Fruit fly (Drosophila melanogaster) whole organism, embryonic: ENCODE measurements around the gene Cul3.

ENCODE experiments used
- Atf6 ChIP-seq: fragments of 200-800 bp; sonication (Bioruptor generic); IDR thresholded peaks from 2 replicates; pipeline ENCODE4 v1.3.6; 2022; ENCODE audit warnings: missing biosample characterization, missing genetic modification characterization
- Blimp-1 ChIP-seq: fragments of 200-800 bp; sonication (Bioruptor generic); optimal IDR thresholded peaks from 3 replicates; lab custom pipeline; 2018; ENCODE audit warnings: missing biosample characterization, missing genetic modification characterization, mild to moderate bottlenecking, moderate library complexity, missing genetic modification reagents
- CG10267 ChIP-seq: fragments of 200-800 bp; sonication (Bioruptor generic); optimal IDR thresholded peaks from 2 replicates; lab custom pipeline; 2018; ENCODE audit warnings: missing biosample characterization, mild to moderate bottlenecking, missing genetic modification characterization, moderate library complexity
- CG11085 ChIP-seq: fragments of 200-800 bp; sonication (Bioruptor generic); IDR thresholded peaks from 2 replicates; pipeline ENCODE4 v1.3.6; 2022; ENCODE audit warnings: missing biosample characterization, missing genetic modification characterization
- CG12391 ChIP-seq: fragments of 200-800 bp; sonication (Bioruptor generic); optimal IDR thresholded peaks from 3 replicates; lab custom pipeline; 2018; ENCODE audit warnings: missing biosample characterization, mild to moderate bottlenecking, missing genetic modification characterization, moderate library complexity
- CG12942 ChIP-seq: fragments of 200-800 bp; sonication (Bioruptor generic); optimal IDR thresholded peaks from 3 replicates; lab custom pipeline; 2016; ENCODE audit warnings: missing biosample characterization, missing genetic modification characterization
- CG14014 ChIP-seq: fragments of 200-800 bp; sonication (Bioruptor generic); IDR thresholded peaks from 2 replicates; pipeline ENCODE4 v1.3.6; 2022; ENCODE audit warnings: missing biosample characterization, missing genetic modification characterization
- CG14441 ChIP-seq: fragments of 200-800 bp; sonication (Bioruptor generic); IDR thresholded peaks from 2 replicates; pipeline ENCODE4 v1.3.6; 2022; ENCODE audit warnings: missing biosample characterization, missing genetic modification characterization
- CG14860 ChIP-seq: fragments of 200-800 bp; sonication (Bioruptor generic); IDR thresholded peaks from 3 replicates; pipeline ENCODE4 v1.3.6; 2022; ENCODE audit warnings: missing biosample characterization, missing genetic modification characterization; ENCODE audit not compliant: partially characterized antibody
- CG17361 ChIP-seq: fragments of 200-800 bp; sonication (Bioruptor generic); IDR thresholded peaks from 3 replicates; pipeline ENCODE4 v1.3.6; 2022; ENCODE audit warnings: missing biosample characterization, missing genetic modification characterization
- CG17612 ChIP-seq: fragments of 200-800 bp; sonication (Bioruptor generic); IDR thresholded peaks from 2 replicates; pipeline ENCODE4 v1.3.6; 2022; ENCODE audit warnings: missing biosample characterization, missing genetic modification characterization
- CG18619 ChIP-seq: fragments of 200-800 bp; sonication (Bioruptor generic); optimal IDR thresholded peaks from 3 replicates; lab custom pipeline; 2017; ENCODE audit warnings: missing biosample characterization, mild to moderate bottlenecking, missing genetic modification characterization
- CG2678 ChIP-seq: fragments of 200-800 bp; sonication (Bioruptor generic); optimal IDR thresholded peaks from 3 replicates; lab custom pipeline; 2019; ENCODE audit warnings: missing biosample characterization, mild to moderate bottlenecking, missing genetic modification characterization, moderate library complexity
- CG31388 ChIP-seq: fragments of 200-800 bp; sonication (Bioruptor generic); optimal IDR thresholded peaks from 2 replicates; lab custom pipeline; 2016; ENCODE audit warnings: missing biosample characterization, missing genetic modification characterization
- CG3163 ChIP-seq: fragments of 200-800 bp; sonication (Bioruptor generic); optimal IDR thresholded peaks from 3 replicates; lab custom pipeline; 2016; ENCODE audit warnings: missing biosample characterization, missing genetic modification characterization
- CG34376 ChIP-seq: fragments of 200-800 bp; sonication (Bioruptor generic); optimal IDR thresholded peaks from 2 replicates; lab custom pipeline; 2018; ENCODE audit warnings: missing biosample characterization, mild to moderate bottlenecking, missing genetic modification characterization
- CG3847 ChIP-seq: fragments of 200-800 bp; sonication (Bioruptor generic); IDR thresholded peaks from 2 replicates; pipeline ENCODE4 v1.3.6; 2022; ENCODE audit warnings: missing biosample characterization, missing genetic modification characterization
- CG6272 ChIP-seq: fragments of 200-800 bp; sonication (Bioruptor generic); IDR thresholded peaks from 2 replicates; pipeline ENCODE4 v1.3.6; 2022; ENCODE audit warnings: missing biosample characterization, missing genetic modification characterization
- CG6689 ChIP-seq: fragments of 200-800 bp; sonication (Bioruptor generic); IDR thresholded peaks from 2 replicates; pipeline ENCODE4 v1.3.6; 2022; ENCODE audit warnings: missing biosample characterization, missing genetic modification characterization
- CG8765 ChIP-seq: fragments of 200-800 bp; sonication (Bioruptor generic); IDR thresholded peaks from 2 replicates; pipeline ENCODE4 v1.3.6; 2022; ENCODE audit warnings: missing biosample characterization, missing genetic modification characterization
- CG8924 ChIP-seq: fragments of 200-800 bp; optimal IDR thresholded peaks from 3 replicates; lab custom pipeline; 2019; ENCODE audit warnings: missing biosample characterization, mild to moderate bottlenecking, missing genetic modification characterization, moderate library complexity
- CG9609 ChIP-seq: fragments of 200-800 bp; sonication (Bioruptor generic); optimal IDR thresholded peaks from 3 replicates; lab custom pipeline; 2016; ENCODE audit warnings: missing biosample characterization, missing genetic modification characterization
- CG9727 ChIP-seq: fragments of 200-800 bp; sonication (Bioruptor generic); optimal IDR thresholded peaks from 3 replicates; lab custom pipeline; 2017; ENCODE audit warnings: missing biosample characterization, mild to moderate bottlenecking, missing genetic modification characterization
- D ChIP-seq, 2 experiments: fragments of 200-800 bp in 1 of 2; fragments of >200 bp in 1 of 2; sonication (Bioruptor generic) in 1 of 2; optimal IDR thresholded peaks; 2 replicates in 1 of 2; 3 replicates in 1 of 2; lab custom pipeline; 2017; ENCODE audit warnings: mild to moderate bottlenecking in 1 of 2, missing biosample characterization in 1 of 2, missing genetic modification characterization in 1 of 2, missing genetic modification reagents in 1 of 2
- Dip3 ChIP-seq: fragments of 200-800 bp; sonication (Bioruptor generic); optimal IDR thresholded peaks from 3 replicates; lab custom pipeline; 2016; ENCODE audit warnings: missing biosample characterization, missing genetic modification characterization
- Doc3 ChIP-seq: fragments of 200-800 bp; sonication (Bioruptor generic); IDR thresholded peaks from 3 replicates; pipeline ENCODE4 v1.3.6; 2022; ENCODE audit warnings: missing biosample characterization, missing genetic modification characterization; ENCODE audit not compliant: partially characterized antibody
- H15 ChIP-seq: fragments of 200-800 bp; sonication (Bioruptor generic); IDR thresholded peaks from 3 replicates; pipeline ENCODE4 v1.3.6; 2022; ENCODE audit warnings: missing biosample characterization, missing genetic modification characterization
- H2.0 ChIP-seq: fragments of 200-800 bp; sonication (Bioruptor generic); IDR thresholded peaks from 2 replicates; pipeline ENCODE4 v1.3.6; 2022; ENCODE audit warnings: missing biosample characterization, missing genetic modification characterization
- Max ChIP-seq: fragments of 200-800 bp; sonication (Bioruptor generic); optimal IDR thresholded peaks from 2 replicates; lab custom pipeline; 2016; ENCODE audit warnings: missing biosample characterization, mild to moderate bottlenecking, missing genetic modification characterization
- Ptx1 ChIP-seq: fragments of 200-800 bp; sonication (Bioruptor generic); IDR thresholded peaks from 2 replicates; pipeline ENCODE4 v1.3.6; 2022; ENCODE audit warnings: missing biosample characterization, missing genetic modification characterization
- Six4 ChIP-seq: fragments of 200-800 bp; sonication (Bioruptor generic); optimal IDR thresholded peaks from 2 replicates; lab custom pipeline; 2016; ENCODE audit warnings: missing biosample characterization, missing genetic modification characterization
- Sry-β ChIP-seq: fragments of 200-800 bp; sonication (Bioruptor generic); optimal IDR thresholded peaks from 2 replicates; lab custom pipeline; 2018; ENCODE audit warnings: missing biosample characterization, mild to moderate bottlenecking, missing genetic modification characterization, moderate library complexity
- ac ChIP-seq: fragments of 200-800 bp; sonication (Bioruptor generic); optimal IDR thresholded peaks from 3 replicates; lab custom pipeline; 2017; ENCODE audit warnings: missing biosample characterization, mild to moderate bottlenecking, missing genetic modification characterization
- dimm ChIP-seq: fragments of 200-800 bp; sonication (Bioruptor generic); IDR thresholded peaks from 2 replicates; pipeline ENCODE4 v1.3.6; 2022; ENCODE audit warnings: missing biosample characterization, missing genetic modification characterization
- dm ChIP-seq: fragments of 200-800 bp; sonication (Bioruptor generic); optimal IDR thresholded peaks from 3 replicates; lab custom pipeline; 2016; ENCODE audit warnings: missing biosample characterization, missing genetic modification characterization
- fd96Cb ChIP-seq: fragments of 200-800 bp; sonication (Bioruptor generic); optimal IDR thresholded peaks from 2 replicates; lab custom pipeline; 2018; ENCODE audit warnings: missing biosample characterization, mild to moderate bottlenecking, missing genetic modification characterization, moderate library complexity
- inv ChIP-seq: fragments of 200-800 bp; sonication (Bioruptor generic); IDR thresholded peaks from 2 replicates; pipeline ENCODE4 v1.3.6; 2022; ENCODE audit warnings: missing biosample characterization, missing genetic modification characterization; ENCODE audit not compliant: partially characterized antibody
- klu ChIP-seq: fragments of 200-800 bp; sonication (Bioruptor generic); IDR thresholded peaks from 2 replicates; pipeline ENCODE4 v1.3.6; 2022; ENCODE audit warnings: missing biosample characterization, missing genetic modification characterization
- lilli ChIP-seq: fragments of 200-800 bp; sonication (Bioruptor generic); optimal IDR thresholded peaks from 3 replicates; lab custom pipeline; 2016; ENCODE audit warnings: missing biosample characterization, missing genetic modification characterization
- lmd ChIP-seq: fragments of 200-800 bp; sonication (Bioruptor generic); IDR thresholded peaks from 2 replicates; pipeline ENCODE4 v1.3.6; 2022; ENCODE audit warnings: missing biosample characterization, missing genetic modification characterization
- lola ChIP-seq, 3 experiments: fragments of >200 bp in 2 of 3; fragments of 200-800 bp in 1 of 3; sonication (Bioruptor generic) in 1 of 3; optimal IDR thresholded peaks; 2 replicates each; lab custom pipeline; 2017 to 2019; ENCODE audit warnings: missing biosample characterization in 3 of 3, missing genetic modification characterization in 3 of 3, mild to moderate bottlenecking in 1 of 3, moderate library complexity in 1 of 3
- lov ChIP-seq, 2 experiments: fragments of 200-800 bp in 1 of 2; fragments of >200 bp in 1 of 2; sonication (Bioruptor generic) in 1 of 2; IDR thresholded peaks in 1 of 2; optimal IDR thresholded peaks in 1 of 2; 2 replicates in 1 of 2; 3 replicates in 1 of 2; pipeline versions ENCODE4 v1.3.6 to Lab custom; 2017 to 2022; ENCODE audit warnings: missing biosample characterization in 1 of 2, missing genetic modification characterization in 1 of 2
- pb ChIP-seq: fragments of 200-800 bp; sonication (Bioruptor generic); optimal IDR thresholded peaks from 3 replicates; lab custom pipeline; 2016; ENCODE audit warnings: missing biosample characterization, missing genetic modification characterization
- pzg ChIP-seq: fragments of 200-800 bp; sonication (Bioruptor generic); optimal IDR thresholded peaks from 3 replicates; lab custom pipeline; 2018; ENCODE audit warnings: missing biosample characterization, mild to moderate bottlenecking, missing genetic modification characterization, moderate library complexity
- slbo ChIP-seq: fragments of 200-800 bp; sonication (Bioruptor generic); IDR thresholded peaks from 2 replicates; pipeline ENCODE4 v1.3.6; 2022; ENCODE audit warnings: missing biosample characterization, missing genetic modification characterization
- ssp ChIP-seq: fragments of 200-800 bp; sonication (Bioruptor generic); IDR thresholded peaks from 2 replicates; pipeline ENCODE4 v1.3.6; 2022; ENCODE audit warnings: missing biosample characterization, missing genetic modification characterization
- trh ChIP-seq: fragments of 200-800 bp; sonication (Bioruptor generic); optimal IDR thresholded peaks from 2 replicates; lab custom pipeline; 2016; ENCODE audit warnings: missing biosample characterization, missing genetic modification characterization

Cul3 gene

dm6 chr2L:15248163-15249005 lies 23.4 kb downstream of the Cul3 start, which contains the start of gene dao (continued):
- peak; percentile 35 for TF ChIP-seq Blimp-1 (GFP tag; lab: Kevin White, UChicago)
- TF ChIP-seq CG34376 (GFP tag; lab: Kevin White, UChicago) = no peak
- TF ChIP-seq CG11085 (GFP tag; lab: Robert Waterston, UW) = 0 out of 2 replicates have a peak, but pooled peaks have one; percentile 31
- TF ChIP-seq CG12942 (GFP tag; lab: Kevin White, UChicago) = peak; percentile 38
- peak; percentile 49 for TF ChIP-seq lilli
- TF ChIP-seq CG9609 = peak; percentile 15
- peak; percentile 3 for TF ChIP-seq Max
- TF ChIP-seq CG12391 (tag; lab: Kevin White, UChicago) = peak; percentile 73
- TF ChIP-seq CG14860 = peak; percentile 70
- TF ChIP-seq CG3847 (GFP tag; lab: Robert Waterston, UW) = peak; percentile 6; the same call in 1 of the 2 replicates
- peak; percentile 28 for TF ChIP-seq Dip3
- no peak for TF ChIP-seq pb (GFP tag; lab: Kevin White, UChicago)
- 0 out of 2 replicates have a peak, but pooled peaks have one; percentile 40 for TF ChIP-seq klu (GFP tag; lab: Robert Waterston, UW)
- peak; percentile 11 for TF ChIP-seq dm (GFP tag; lab: Kevin White, UChicago)
- TF ChIP-seq ssp (GFP tag; lab: Robert Waterston, UW) = peak; percentile 35; the same call in 1 of the 2 replicates
- TF ChIP-seq CG14441 (GFP tag; lab: Robert Waterston, UW) = peak; percentile 56; the same call in 1 of the 2 replicates
- TF ChIP-seq ac (GFP tag; lab: Kevin White, UChicago) = no peak
- no peak for TF ChIP-seq lov (optimal IDR thresholded peaks at IDR 0.05; lab: Kevin White, UChicago)
- no peak for TF ChIP-seq lov (GFP tag; IDR thresholded peaks at IDR 0.05; lab: Robert Waterston, UW)
- TF ChIP-seq CG14014 = 0 out of 2 replicates have a peak, but pooled peaks have one; percentile 48
- peak; percentile 34; the same call in 1 of the 2 replicates for TF ChIP-seq lmd
- no peak for TF ChIP-seq CG17612 (GFP tag; lab: Robert Waterston, UW)
- peak; percentile 46 for TF ChIP-seq Sry-β
- peak; percentile 53 for TF ChIP-seq Ptx1 (GFP tag; lab: Robert Waterston, UW)
- peak; percentile 27 for TF ChIP-seq CG31388 (GFP tag; lab: Kevin White, UChicago)
- TF ChIP-seq Doc3 (GFP tag; lab: Robert Waterston, UW) = peak; percentile 73
- peak; percentile 63 for TF ChIP-seq CG6272
- TF ChIP-seq slbo = peak; percentile 72
- peak; percentile 70 for TF ChIP-seq CG17361 (GFP tag; lab: Robert Waterston, UW)
- no peak for TF ChIP-seq D (optimal IDR thresholded peaks at IDR 0.05; lab: Kevin White, UChicago)
- TF ChIP-seq D (GFP tag; optimal IDR thresholded peaks at IDR 0.05; lab: Kevin White, UChicago) = no peak
- peak; percentile 38 for TF ChIP-seq CG10267 (tag; lab: Kevin White, UChicago)
- peak; percentile 42 for TF ChIP-seq fd96Cb (tag; lab: Kevin White, UChicago)
- TF ChIP-seq Six4 (GFP tag; lab: Kevin White, UChicago) = peak; percentile 8
- TF ChIP-seq dimm (GFP tag; lab: Robert Waterston, UW) = no peak
- peak; percentile 19 for TF ChIP-seq CG18619 (GFP tag; lab: Kevin White, UChicago)
- TF ChIP-seq lola (GFP tag; optimal IDR thresholded peaks at IDR 0.05; lab: Kevin White, UChicago) = peak in 1 of 3 experiments; percentile 52
- no peak for TF ChIP-seq CG8765 (GFP tag; lab: Robert Waterston, UW)
- peak; percentile 31 for TF ChIP-seq pzg (GFP tag; lab: Kevin White, UChicago)
- peak; percentile 59 for TF ChIP-seq CG2678 (tag; lab: Kevin White, UChicago)
- TF ChIP-seq H2.0 (GFP tag; lab: Robert Waterston, UW) = peak; percentile 36; the same call in 1 of the 2 replicates
- peak; percentile 21 for TF ChIP-seq CG8924 (tag; lab: Kevin White, UChicago)
- peak; percentile 63 for TF ChIP-seq inv
- TF ChIP-seq CG9727 (GFP tag; lab: Kevin White, UChicago) = peak; percentile 63
- no peak; the same call in 2 of the 3 replicates for TF ChIP-seq H15 (GFP tag; lab: Robert Waterston, UW)
- no peak for TF ChIP-seq trh (GFP tag; lab: Kevin White, UChicago)
- peak; percentile 18 for TF ChIP-seq CG3163 (GFP tag; lab: Kevin White, UChicago)
- TF ChIP-seq CG6689 (GFP tag; lab: Robert Waterston, UW) = 0 out of 2 replicates have a peak, but pooled peaks have one; percentile 34
- TF ChIP-seq Atf6 = 0 out of 2 replicates have a peak, but pooled peaks have one; percentile 11
